Fruit fly (Drosophila melanogaster): ENCODE results near the gene FipoQ.

FipoQ gene

DNA sequence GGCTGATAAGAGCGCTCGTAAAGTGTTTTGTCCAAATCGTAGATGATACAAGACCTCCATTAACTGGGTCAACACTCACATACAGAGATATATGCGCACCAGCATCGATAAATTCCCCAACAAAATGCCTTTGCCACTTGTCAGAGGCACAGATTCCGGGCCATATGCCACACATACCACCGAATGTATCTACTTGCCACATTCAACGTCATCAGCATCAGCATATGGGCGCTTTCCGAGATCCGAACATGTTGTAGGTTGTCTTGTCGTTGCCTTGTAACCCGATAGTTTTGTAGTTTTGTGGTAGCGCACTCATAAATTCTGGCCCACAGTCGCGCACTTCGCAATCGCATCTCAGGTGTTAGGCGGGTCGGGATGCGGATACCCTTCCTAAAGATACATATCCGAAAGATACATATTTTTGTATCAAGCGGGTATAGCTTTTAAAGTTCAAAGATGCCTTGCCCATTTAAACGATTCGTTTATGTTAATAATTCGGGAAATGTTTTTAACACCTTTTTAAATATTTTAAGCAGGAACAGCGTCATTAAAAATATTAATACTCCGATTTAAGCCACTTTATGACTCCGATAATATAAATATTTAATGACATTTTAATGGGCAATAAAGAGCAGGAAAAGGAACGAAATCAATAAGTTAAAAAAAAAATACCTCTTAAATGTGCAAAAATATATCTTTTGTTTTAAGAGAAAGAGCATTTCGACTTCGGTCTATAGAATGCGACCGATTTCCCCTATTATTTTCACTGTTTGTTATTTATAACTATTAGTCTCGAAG lies 29.6 kb downstream of the FipoQ start:
- no peak for TF ChIP-seq CG8478 (optimal IDR thresholded peaks at IDR 0.05)
- TF ChIP-seq CTCF (optimal IDR thresholded peaks at IDR 0.05) = no peak

dm6 chr3R:29526565-29526964 lies 32.0 kb downstream of the FipoQ start:
- TF ChIP-seq CTCF (optimal IDR thresholded peaks at IDR 0.05) (no peak), CG8478 (optimal IDR thresholded peaks at IDR 0.05) (no peak)

DNA sequence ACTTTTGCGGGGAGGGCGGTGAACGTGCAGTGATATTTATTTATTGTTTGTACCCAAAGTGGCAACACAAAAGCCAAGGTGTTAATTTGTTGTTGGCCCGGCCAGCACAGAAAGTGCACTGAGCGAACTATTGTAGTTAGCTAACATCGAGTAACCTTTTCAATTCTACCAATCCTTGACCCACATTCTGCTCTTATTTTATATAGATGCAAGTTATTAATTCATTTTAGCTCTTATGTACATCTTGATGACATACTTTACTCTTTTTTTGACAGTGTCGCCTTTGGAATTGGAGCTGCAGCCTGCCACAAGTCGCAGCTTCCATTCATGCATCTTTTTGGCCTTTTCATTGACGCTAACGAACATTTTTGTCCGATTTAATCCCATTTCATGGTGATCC lies 43.9 kb downstream of the FipoQ start:
- TF ChIP-seq CTCF (optimal IDR thresholded peaks at IDR 0.05) = no peak
- no peak for TF ChIP-seq CG8478 (optimal IDR thresholded peaks at IDR 0.05)

- TF ChIP-seq CG8478 (optimal IDR thresholded peaks at IDR 0.05) = no peak
- no peak for TF ChIP-seq CTCF (optimal IDR thresholded peaks at IDR 0.05)
Observed at dm6 chr3R:29540948-29541741, 46.6 kb downstream of the FipoQ start.

DNA sequence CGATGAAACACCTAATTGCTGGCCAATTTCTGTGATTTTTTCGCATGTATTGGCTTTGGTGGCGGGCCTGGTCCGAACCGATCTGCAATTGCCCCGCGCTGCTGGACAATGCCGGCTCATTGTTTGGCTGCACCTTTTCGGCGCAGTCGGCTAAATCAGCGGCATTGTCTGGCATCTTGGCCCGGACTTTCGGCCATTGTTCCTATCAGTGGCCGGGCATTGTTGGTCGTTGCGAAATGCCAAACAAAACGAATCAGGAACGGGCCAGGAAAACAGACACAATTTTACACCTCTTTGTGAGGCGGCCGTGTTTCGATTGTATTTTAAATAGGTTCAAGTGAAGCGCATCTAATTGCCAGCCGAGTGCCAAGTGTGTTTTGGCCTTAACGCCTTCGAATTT lies 50.6 kb downstream of the FipoQ start:
- TF ChIP-seq CTCF (optimal IDR thresholded peaks at IDR 0.05) = no peak
- TF ChIP-seq CG8478 (optimal IDR thresholded peaks at IDR 0.05) = no peak

DNA sequence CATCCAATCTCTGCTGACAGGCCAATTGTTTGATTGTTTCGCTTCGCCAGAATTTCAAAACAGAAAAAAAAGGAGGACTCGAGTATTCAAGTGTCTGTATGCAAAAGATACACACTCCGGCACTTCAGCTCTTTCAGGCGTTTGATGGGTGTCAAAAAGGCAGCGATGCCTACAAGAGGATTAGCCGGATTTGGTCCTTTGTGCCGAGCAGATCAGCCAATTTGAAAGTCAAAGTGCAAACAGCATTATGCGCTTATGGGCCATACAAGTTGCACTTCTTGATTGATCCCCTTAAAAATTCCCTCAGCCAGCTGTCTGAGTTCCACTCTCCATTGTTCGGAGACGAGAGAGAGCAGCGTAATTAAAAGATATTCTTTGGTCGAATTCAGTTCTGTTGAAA lies 51.8 kb downstream of the FipoQ start:
- TF ChIP-seq CTCF (optimal IDR thresholded peaks at IDR 0.05) = no peak
- TF ChIP-seq CG8478 (optimal IDR thresholded peaks at IDR 0.05) = no peak

DNA sequence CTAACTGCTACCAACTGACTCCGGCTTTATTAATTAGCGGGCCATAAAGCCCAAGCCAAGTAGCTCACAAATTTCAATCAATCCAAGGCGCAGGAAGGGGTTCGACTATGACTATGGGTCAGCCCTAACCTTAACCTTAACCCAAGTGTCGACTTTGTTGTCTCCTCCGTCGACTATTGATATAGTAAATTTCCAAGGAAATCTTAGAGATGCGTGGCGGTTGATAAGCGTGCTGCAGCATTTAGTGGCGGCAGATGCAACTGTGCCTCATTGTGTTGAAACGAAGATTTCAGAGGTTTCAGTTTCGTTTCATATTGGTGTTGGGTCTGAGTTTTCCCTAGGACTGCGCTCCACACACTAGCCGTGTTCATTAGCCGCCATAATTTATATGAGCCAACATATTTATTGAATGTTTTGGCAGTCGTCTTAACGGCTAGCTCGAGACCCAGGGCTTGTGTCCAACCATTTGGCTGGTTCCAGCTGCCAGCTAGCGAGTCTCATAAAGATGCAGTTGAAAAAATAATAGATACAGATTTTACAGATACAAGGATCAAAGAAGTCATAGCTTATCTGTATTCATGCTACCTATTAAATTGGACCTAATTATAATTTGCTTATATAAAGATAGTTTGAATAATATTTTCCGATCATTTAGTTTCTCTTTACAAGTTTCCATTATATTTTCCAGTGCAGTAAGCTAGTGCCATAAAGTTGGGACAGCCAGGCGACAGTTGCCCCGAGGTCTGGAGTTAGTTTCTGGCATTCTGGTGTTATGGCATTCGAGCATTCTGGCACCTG lies 52.8 kb downstream of the FipoQ start:
- TF ChIP-seq CTCF (optimal IDR thresholded peaks at IDR 0.05) (no peak), CG8478 (optimal IDR thresholded peaks at IDR 0.05) (no peak)

dm6 chr3R:29547983-29548382 lies 53.4 kb downstream of the FipoQ start:
- no peak for TF ChIP-seq CG8478 (optimal IDR thresholded peaks at IDR 0.05)
